Fruit fly (Drosophila melanogaster) whole organism, wandering third instar larva: ENCODE measurements around the gene ph-d.

Source experiments
- dmrt93B ChIP-seq: fragments of 200-800 bp; sonication (Bioruptor generic); optimal IDR thresholded peaks from 2 replicates; lab custom pipeline; 2018; ENCODE audit warnings: missing biosample characterization, mild to moderate bottlenecking, missing genetic modification characterization
- psq ChIP-seq: fragments of 200-800 bp; sonication (Bioruptor generic); optimal IDR thresholded peaks from 3 replicates; lab custom pipeline; 2017; ENCODE audit warnings: missing biosample characterization, mild to moderate bottlenecking, missing genetic modification characterization, moderate library complexity

- peak; percentile 62 for TF ChIP-seq psq (GFP tag; lab: Kevin White, UChicago)
- peak; percentile 75 for TF ChIP-seq dmrt93B (GFP tag; lab: Kevin White, UChicago)
Measured at dm6 chrX:2134226-2134880, 11.3 kb upstream of the ph-d start.
